Fruit fly (Drosophila melanogaster) whole organism, embryonic: ENCODE results near the gene CG14515.
A peak's percentile ranks its signal among the peaks of the same experiment; 100 is the strongest.

Source experiments
- Abd-B ChIP-seq: fragments of 200-800 bp; sonication (Bioruptor generic); optimal IDR thresholded peaks from 2 replicates; lab custom pipeline; 2018; ENCODE audit warnings: missing biosample characterization, mild to moderate bottlenecking, missing genetic modification characterization, moderate library complexity
- Atf-2 ChIP-seq: fragments of 200-800 bp; sonication (Bioruptor generic); optimal IDR thresholded peaks from 2 replicates; lab custom pipeline; 2016; ENCODE audit warnings: missing biosample characterization, missing genetic modification characterization
- B-H2 ChIP-seq: fragments of 200-800 bp; sonication (Bioruptor generic); optimal IDR thresholded peaks from 2 replicates; lab custom pipeline; 2018; ENCODE audit warnings: missing biosample characterization, mild to moderate bottlenecking, missing genetic modification characterization
- CG12942 ChIP-seq: fragments of 200-800 bp; sonication (Bioruptor generic); optimal IDR thresholded peaks from 3 replicates; lab custom pipeline; 2016; ENCODE audit warnings: missing biosample characterization, missing genetic modification characterization
- CG17612 ChIP-seq: fragments of 200-800 bp; sonication (Bioruptor generic); IDR thresholded peaks from 2 replicates; pipeline ENCODE4 v1.3.6; 2022; ENCODE audit warnings: missing biosample characterization, missing genetic modification characterization
- CG18262 ChIP-seq: fragments of 200-800 bp; optimal IDR thresholded peaks from 3 replicates; lab custom pipeline; 2019; ENCODE audit warnings: missing biosample characterization, mild to moderate bottlenecking, missing genetic modification characterization, moderate library complexity
- CG1832 ChIP-seq: fragments of 200-800 bp; sonication (Bioruptor generic); optimal IDR thresholded peaks from 2 replicates; lab custom pipeline; 2017; ENCODE audit warnings: missing biosample characterization, mild to moderate bottlenecking, missing genetic modification characterization, inconsistent platforms
- CG18619 ChIP-seq: fragments of 200-800 bp; sonication (Bioruptor generic); optimal IDR thresholded peaks from 3 replicates; lab custom pipeline; 2017; ENCODE audit warnings: missing biosample characterization, mild to moderate bottlenecking, missing genetic modification characterization
- CG2129 ChIP-seq: fragments of 200-800 bp; sonication (Bioruptor generic); IDR thresholded peaks from 2 replicates; pipeline ENCODE4 v1.3.6; 2022; ENCODE audit warnings: missing biosample characterization, missing genetic modification characterization; ENCODE audit not compliant: partially characterized antibody
- CG2678 ChIP-seq: fragments of 200-800 bp; sonication (Bioruptor generic); optimal IDR thresholded peaks from 3 replicates; lab custom pipeline; 2019; ENCODE audit warnings: missing biosample characterization, mild to moderate bottlenecking, missing genetic modification characterization, moderate library complexity
- CG30431 ChIP-seq: fragments of 200-800 bp; sonication (Bioruptor generic); optimal IDR thresholded peaks from 2 replicates; lab custom pipeline; 2017; ENCODE audit warnings: missing biosample characterization, missing genetic modification characterization
- CG31365 ChIP-seq: fragments of 200-800 bp; sonication (Bioruptor generic); optimal IDR thresholded peaks from 2 replicates; lab custom pipeline; 2018; ENCODE audit warnings: missing biosample characterization, mild to moderate bottlenecking, missing genetic modification characterization
- CG32767 ChIP-seq: fragments of 200-800 bp; sonication (Bioruptor generic); IDR thresholded peaks from 2 replicates; pipeline ENCODE4 v1.3.6; 2022; ENCODE audit warnings: missing biosample characterization, missing genetic modification characterization
- CG32772 ChIP-seq: fragments of 200-800 bp; sonication (Bioruptor generic); IDR thresholded peaks from 2 replicates; pipeline ENCODE4 v1.3.6; 2022; ENCODE audit warnings: missing biosample characterization, missing genetic modification characterization
- CG4424 ChIP-seq: fragments of 200-800 bp; sonication (Bioruptor generic); optimal IDR thresholded peaks from 3 replicates; lab custom pipeline; 2016; ENCODE audit warnings: missing biosample characterization, missing genetic modification characterization
- CG6765 ChIP-seq: fragments of 200-800 bp; sonication (Bioruptor generic); optimal IDR thresholded peaks from 3 replicates; lab custom pipeline; 2017; ENCODE audit warnings: missing biosample characterization, mild to moderate bottlenecking, missing genetic modification characterization
- CG6813 ChIP-seq: fragments of 200-800 bp; sonication (Bioruptor generic); optimal IDR thresholded peaks from 2 replicates; lab custom pipeline; 2017; ENCODE audit warnings: missing biosample characterization, missing genetic modification characterization, mild to moderate bottlenecking, moderate library complexity, missing genetic modification reagents
- CG7745 ChIP-seq: fragments of 200-800 bp; sonication (Bioruptor generic); optimal IDR thresholded peaks from 2 replicates; lab custom pipeline; 2018; ENCODE audit warnings: missing biosample characterization, mild to moderate bottlenecking, missing genetic modification characterization, moderate library complexity
- CG8359 ChIP-seq: fragments of 200-800 bp; sonication (Bioruptor generic); optimal IDR thresholded peaks from 2 replicates; lab custom pipeline; 2017; ENCODE audit warnings: missing biosample characterization, mild to moderate bottlenecking, missing genetic modification characterization, borderline replicate concordance
- CG9727 ChIP-seq: fragments of 200-800 bp; sonication (Bioruptor generic); optimal IDR thresholded peaks from 3 replicates; lab custom pipeline; 2017; ENCODE audit warnings: missing biosample characterization, mild to moderate bottlenecking, missing genetic modification characterization
- Camta ChIP-seq: fragments of 200-800 bp; sonication (Bioruptor generic); optimal IDR thresholded peaks from 2 replicates; lab custom pipeline; 2016; ENCODE audit warnings: missing biosample characterization, missing genetic modification characterization
- CrebB ChIP-seq: fragments of 200-800 bp; sonication (Bioruptor generic); optimal IDR thresholded peaks from 3 replicates; lab custom pipeline; 2018; ENCODE audit warnings: missing biosample characterization, mild to moderate bottlenecking, missing genetic modification characterization
- Dip2 ChIP-seq: fragments of 200-800 bp; sonication (Bioruptor generic); IDR thresholded peaks from 2 replicates; pipeline ENCODE4 v1.3.6; 2022; ENCODE audit warnings: missing biosample characterization, missing genetic modification characterization
- Doc2 ChIP-seq: fragments of 200-800 bp; sonication (Bioruptor generic); IDR thresholded peaks from 2 replicates; pipeline ENCODE4 v1.3.6; 2022; ENCODE audit warnings: missing biosample characterization, missing genetic modification characterization
- Drgx ChIP-seq: fragments of 200-800 bp; sonication (Bioruptor generic); IDR thresholded peaks from 2 replicates; pipeline ENCODE4 v1.3.6; 2022; ENCODE audit warnings: missing biosample characterization, missing genetic modification characterization
- E2f1 ChIP-seq: fragments of 200-800 bp; sonication (Bioruptor generic); IDR thresholded peaks from 2 replicates; pipeline ENCODE4 v1.3.6; 2022; ENCODE audit warnings: missing biosample characterization, missing genetic modification characterization
- E2f2 ChIP-seq: fragments of 200-800 bp; sonication (Bioruptor generic); IDR thresholded peaks from 2 replicates; pipeline ENCODE4 v1.3.6; 2022; ENCODE audit warnings: missing biosample characterization, missing genetic modification characterization
- Lim3 ChIP-seq: fragments of 200-800 bp; sonication (Bioruptor generic); IDR thresholded peaks from 2 replicates; pipeline ENCODE4 v1.3.6; 2022; ENCODE audit warnings: missing biosample characterization, missing genetic modification characterization
- Myb ChIP-seq: fragments of 200-800 bp; sonication (Bioruptor generic); optimal IDR thresholded peaks from 2 replicates; lab custom pipeline; 2016; ENCODE audit warnings: missing biosample characterization, missing genetic modification characterization
- Optix ChIP-seq: fragments of 200-800 bp; sonication (Bioruptor generic); IDR thresholded peaks from 3 replicates; pipeline ENCODE4 v1.3.6; 2022; ENCODE audit warnings: missing biosample characterization, missing genetic modification characterization
- Poxn ChIP-seq: fragments of 200-800 bp; sonication (Bioruptor generic); IDR thresholded peaks from 2 replicates; pipeline ENCODE4 v1.3.6; 2022; ENCODE audit warnings: missing biosample characterization, missing genetic modification characterization
- Ravus ChIP-seq: fragments of 200-800 bp; sonication (Bioruptor generic); IDR thresholded peaks from 2 replicates; pipeline ENCODE4 v1.3.6; 2022; ENCODE audit warnings: missing biosample characterization, missing genetic modification characterization
- Rx ChIP-seq: fragments of 200-800 bp; sonication (Bioruptor generic); IDR thresholded peaks from 2 replicates; pipeline ENCODE4 v1.3.6; 2022; ENCODE audit warnings: missing biosample characterization, missing genetic modification characterization
- Tbp ChIP-seq: fragments of >200 bp; optimal IDR thresholded peaks from 2 replicates; lab custom pipeline; 2018; ENCODE audit warnings: missing biosample characterization, missing genetic modification characterization
- Xbp1 ChIP-seq: fragments of 200-800 bp; sonication (Bioruptor generic); optimal IDR thresholded peaks from 3 replicates; lab custom pipeline; 2016; ENCODE audit warnings: missing biosample characterization, mild to moderate bottlenecking, missing genetic modification characterization
- Xrp1 ChIP-seq: fragments of 200-800 bp; sonication (Bioruptor generic); IDR thresholded peaks from 2 replicates; pipeline ENCODE4 v1.3.6; 2022; ENCODE audit warnings: missing biosample characterization, missing genetic modification characterization
- ac ChIP-seq: fragments of 200-800 bp; sonication (Bioruptor generic); optimal IDR thresholded peaks from 3 replicates; lab custom pipeline; 2017; ENCODE audit warnings: missing biosample characterization, mild to moderate bottlenecking, missing genetic modification characterization
- chinmo ChIP-seq: fragments of 200-800 bp; sonication (Bioruptor generic); IDR thresholded peaks from 4 replicates; pipeline ENCODE4 v1.3.6; 2022; ENCODE audit warnings: missing biosample characterization, missing genetic modification characterization; ENCODE audit not compliant: partially characterized antibody
- disco-r ChIP-seq: fragments of 200-800 bp; sonication (Bioruptor generic); optimal IDR thresholded peaks from 2 replicates; lab custom pipeline; 2016; ENCODE audit warnings: missing biosample characterization, missing genetic modification characterization
- dysf ChIP-seq: fragments of 200-800 bp; sonication (Bioruptor generic); IDR thresholded peaks from 3 replicates; pipeline ENCODE4 v1.3.6; 2022; ENCODE audit warnings: missing biosample characterization, missing genetic modification characterization
- esg ChIP-seq: fragments of 200-800 bp; sonication (Bioruptor generic); conservative IDR thresholded peaks from 2 replicates; pipeline ENCODE4 v1.3.6; 2022; ENCODE audit warnings: missing biosample characterization, missing genetic modification characterization
- fd3F ChIP-seq: fragments of 200-800 bp; sonication (Bioruptor generic); optimal IDR thresholded peaks from 2 replicates; lab custom pipeline; 2018; ENCODE audit warnings: missing biosample characterization, mild to moderate bottlenecking, missing genetic modification characterization, moderate library complexity
- lmd ChIP-seq: fragments of 200-800 bp; sonication (Bioruptor generic); IDR thresholded peaks from 2 replicates; pipeline ENCODE4 v1.3.6; 2022; ENCODE audit warnings: missing biosample characterization, missing genetic modification characterization
- nerfin-2 ChIP-seq: fragments of 200-800 bp; sonication (Bioruptor generic); IDR thresholded peaks from 2 replicates; pipeline ENCODE4 v1.3.6; 2022; ENCODE audit warnings: missing biosample characterization, missing genetic modification characterization; ENCODE audit not compliant: partially characterized antibody
- org-1 ChIP-seq: fragments of 200-800 bp; sonication (Bioruptor generic); optimal IDR thresholded peaks from 2 replicates; lab custom pipeline; 2017; ENCODE audit warnings: missing biosample characterization, missing genetic modification characterization
- pita ChIP-seq: fragments of 200-800 bp; sonication (Bioruptor generic); optimal IDR thresholded peaks from 2 replicates; lab custom pipeline; 2017; ENCODE audit warnings: missing biosample characterization, mild to moderate bottlenecking, missing genetic modification characterization
- sens ChIP-seq: fragments of 200-800 bp; sonication (Bioruptor generic); peaks from one replicate; lab custom pipeline; 2016; ENCODE audit warnings: missing biosample characterization, missing genetic modification characterization
- tap ChIP-seq: fragments of 200-800 bp; optimal IDR thresholded peaks from 3 replicates; lab custom pipeline; 2019; ENCODE audit warnings: missing biosample characterization, mild to moderate bottlenecking, missing genetic modification characterization, moderate library complexity
- trh ChIP-seq: fragments of 200-800 bp; sonication (Bioruptor generic); optimal IDR thresholded peaks from 2 replicates; lab custom pipeline; 2016; ENCODE audit warnings: missing biosample characterization, missing genetic modification characterization
- vnd ChIP-seq: fragments of 200-800 bp; sonication (Bioruptor generic); IDR thresholded peaks from 3 replicates; pipeline ENCODE4 v1.3.6; 2022; ENCODE audit warnings: missing biosample characterization, missing genetic modification characterization; ENCODE audit not compliant: partially characterized antibody
- wek ChIP-seq: fragments of 200-800 bp; sonication (Bioruptor generic); optimal IDR thresholded peaks from 3 replicates; lab custom pipeline; 2018; ENCODE audit warnings: missing biosample characterization, mild to moderate bottlenecking, missing genetic modification characterization, moderate library complexity

Gene CG14515

DNA sequence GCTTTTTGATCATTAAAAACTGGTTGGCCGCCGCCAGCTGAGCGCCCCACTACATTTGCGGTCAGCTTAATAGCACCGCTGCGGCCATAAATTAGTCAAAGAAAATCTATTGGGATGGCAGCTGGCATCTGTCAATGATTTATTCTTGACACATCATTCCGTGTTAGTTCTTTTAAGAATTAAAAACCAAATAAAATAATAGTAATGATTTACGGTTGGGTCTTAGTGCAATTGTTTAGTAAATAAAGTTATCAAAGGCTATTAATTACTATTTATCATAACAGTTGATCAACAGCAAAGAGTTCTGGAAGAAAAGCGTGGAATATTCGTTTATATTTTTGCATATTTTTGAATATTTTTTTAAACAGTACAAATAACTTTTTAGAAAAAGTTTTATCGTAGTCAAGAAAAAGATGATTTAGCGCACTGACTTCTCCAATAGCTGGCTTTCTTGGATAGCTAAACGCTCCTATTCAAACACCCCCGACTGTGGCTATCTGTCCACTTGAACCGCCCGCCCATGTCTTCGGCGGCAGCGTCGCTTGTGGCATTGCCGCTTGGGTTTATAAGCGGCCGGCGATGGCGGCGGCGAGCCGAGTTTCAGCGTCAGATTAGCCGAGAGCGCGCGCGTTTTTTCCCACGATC is at the start of gene CG14515 (continued):
- TF ChIP-seq Myb, result no peak
- no peak for TF ChIP-seq Optix (GFP tag; lab: Robert Waterston, UW)
- no peak for TF ChIP-seq trh (GFP tag; lab: Kevin White, UChicago)
- no peak for TF ChIP-seq CG32772 (GFP tag; lab: Robert Waterston, UW)
- TF ChIP-seq Abd-B (GFP tag; lab: Kevin White, UChicago), result peak; percentile 7
- TF ChIP-seq pita, result no peak
- no peak for TF ChIP-seq nerfin-2 (GFP tag; lab: Robert Waterston, UW)
- peak; percentile 21 for TF ChIP-seq CG4424 (GFP tag; lab: Kevin White, UChicago)
- TF ChIP-seq dysf (GFP tag; lab: Robert Waterston, UW), result 0 out of 3 replicates have a peak, but pooled peaks have one; percentile 30
- TF ChIP-seq Poxn (GFP tag; lab: Robert Waterston, UW), result no peak
- no peak for TF ChIP-seq CG18619 (GFP tag; lab: Kevin White, UChicago)
- no peak for TF ChIP-seq ac (GFP tag; lab: Kevin White, UChicago)
- TF ChIP-seq Doc2, result no peak
- TF ChIP-seq tap (tag; lab: Kevin White, UChicago), result no peak
- TF ChIP-seq CG31365 (tag; lab: Kevin White, UChicago), result no peak
- no peak for TF ChIP-seq Dip2 (GFP tag; lab: Robert Waterston, UW)
- TF ChIP-seq CG6813 (GFP tag; lab: Kevin White, UChicago), result no peak
- TF ChIP-seq CG9727 (GFP tag; lab: Kevin White, UChicago), result no peak
- TF ChIP-seq CG7745 (tag; lab: Kevin White, UChicago), result no peak
- TF ChIP-seq disco-r (GFP tag; lab: Kevin White, UChicago), result no peak
- no peak for TF ChIP-seq CG8359 (GFP tag; lab: Kevin White, UChicago)
- TF ChIP-seq sens (GFP tag; lab: Kevin White, UChicago), result peak; percentile 76
- TF ChIP-seq Ravus, result no peak
- TF ChIP-seq org-1 (GFP tag; lab: Kevin White, UChicago), result no peak
- no peak for TF ChIP-seq Atf-2 (GFP tag; lab: Kevin White, UChicago)
- TF ChIP-seq CG2678, result peak; percentile 20
- TF ChIP-seq Camta (GFP tag; lab: Kevin White, UChicago), result no peak
- no peak for TF ChIP-seq CG1832 (GFP tag; lab: Kevin White, UChicago)
- TF ChIP-seq B-H2 (GFP tag; lab: Kevin White, UChicago), result no peak
- TF ChIP-seq CG32767 (GFP tag; lab: Robert Waterston, UW), result no peak
- peak; percentile 13; the same call in 1 of the 2 replicates for TF ChIP-seq lmd
- no peak for TF ChIP-seq fd3F (GFP tag; lab: Kevin White, UChicago)
- peak; percentile 47 for TF ChIP-seq CG18262
- no peak for TF ChIP-seq E2f1
- TF ChIP-seq CG17612 (GFP tag; lab: Robert Waterston, UW), result no peak
- TF ChIP-seq CG30431 (GFP tag; lab: Kevin White, UChicago), result no peak
- TF ChIP-seq Lim3, result no peak
- TF ChIP-seq Tbp (GFP tag; lab: Kevin White, UChicago), result no peak
- TF ChIP-seq CG2129 (GFP tag; lab: Robert Waterston, UW), result no peak
- no peak for TF ChIP-seq Drgx (GFP tag; lab: Robert Waterston, UW)
- no peak for TF ChIP-seq Rx
- TF ChIP-seq E2f2 (GFP tag; lab: Robert Waterston, UW), result no peak
- no peak for TF ChIP-seq Xrp1 (GFP tag; lab: Robert Waterston, UW)
- TF ChIP-seq wek, result no peak
- no peak for TF ChIP-seq esg (GFP tag; lab: Robert Waterston, UW)
- TF ChIP-seq vnd (GFP tag; lab: Robert Waterston, UW), result no peak
- no peak for TF ChIP-seq Xbp1
- TF ChIP-seq CG12942 (GFP tag; lab: Kevin White, UChicago), result no peak
- TF ChIP-seq CG6765 (GFP tag; lab: Kevin White, UChicago), result no peak
- no peak for TF ChIP-seq chinmo (GFP tag; lab: Robert Waterston, UW)
- TF ChIP-seq CrebB (tag; lab: Kevin White, UChicago), result no peak
